Fruit fly (Drosophila melanogaster) whole organism, wandering third instar larva: ENCODE results near the gene Sur.

Experiments used
- Abd-B ChIP-seq: fragments of >200 bp; optimal IDR thresholded peaks from 2 replicates; lab custom pipeline; 2017; ENCODE audit warnings: missing biosample characterization, missing genetic modification characterization
- CG32264 ChIP-seq: fragments of 200-800 bp; sonication (Bioruptor generic); optimal IDR thresholded peaks from 2 replicates; lab custom pipeline; 2016; ENCODE audit warnings: missing biosample characterization, missing genetic modification characterization
- Dif ChIP-seq: fragments of 200-275, 200-300 bp; sonication (Bioruptor generic); optimal IDR thresholded peaks from 2 replicates; lab custom pipeline; 2018; ENCODE audit warnings: missing biosample characterization, missing genetic modification characterization; ENCODE audit not compliant: partially characterized antibody
- HLH106 ChIP-seq: fragments of 200-800 bp; optimal IDR thresholded peaks from 3 replicates; lab custom pipeline; 2019; ENCODE audit warnings: missing biosample characterization, mild to moderate bottlenecking, missing genetic modification characterization, moderate library complexity
- Hr78 ChIP-seq: fragments of >200 bp; optimal IDR thresholded peaks from 2 replicates; lab custom pipeline; 2017; ENCODE audit warnings: missing biosample characterization, missing genetic modification characterization
- Myc ChIP-seq: fragments of >200 bp; optimal IDR thresholded peaks from 2 replicates; lab custom pipeline; 2017
- br ChIP-seq: fragments of 200-800 bp; sonication (Bioruptor generic); optimal IDR thresholded peaks from 2 replicates; lab custom pipeline; 2016; ENCODE audit warnings: missing biosample characterization, missing genetic modification characterization
- dmrt93B ChIP-seq: fragments of 200-800 bp; sonication (Bioruptor generic); optimal IDR thresholded peaks from 2 replicates; lab custom pipeline; 2018; ENCODE audit warnings: missing biosample characterization, mild to moderate bottlenecking, missing genetic modification characterization
- foxo ChIP-seq, 2 experiments: fragments of 200-800 bp; sonication (Bioruptor generic); optimal IDR thresholded peaks; 2 replicates in 1 of 2; 3 replicates in 1 of 2; lab custom pipeline; 2016 to 2017; ENCODE audit warnings: missing biosample characterization in 2 of 2, missing genetic modification characterization in 2 of 2
- fru ChIP-seq: fragments of 200-800 bp; sonication (Bioruptor generic); optimal IDR thresholded peaks from 3 replicates; lab custom pipeline; 2016; ENCODE audit warnings: missing biosample characterization, mild to moderate bottlenecking, missing genetic modification characterization
- sage ChIP-seq: fragments of 200-800 bp; sonication (Bioruptor generic); optimal IDR thresholded peaks from 2 replicates; lab custom pipeline; 2016; ENCODE audit warnings: missing biosample characterization, mild to moderate bottlenecking, missing genetic modification characterization
- sv ChIP-seq: fragments of 200-800 bp; sonication (Bioruptor generic); optimal IDR thresholded peaks from 3 replicates; lab custom pipeline; 2016; ENCODE audit warnings: missing biosample characterization, missing genetic modification characterization
- usp ChIP-seq: fragments of >200 bp; optimal IDR thresholded peaks from 2 replicates; lab custom pipeline; 2017; ENCODE audit warnings: missing biosample characterization, missing genetic modification characterization

dm6 chr2L:10198911-10199310 is at the start of gene Sur:
- no peak for TF ChIP-seq sv (GFP tag; lab: Kevin White, UChicago)
- TF ChIP-seq foxo (GFP tag; optimal IDR thresholded peaks at IDR 0.05; lab: Kevin White, UChicago): no peak
- no peak for TF ChIP-seq Hr78 (GFP tag; lab: Kevin White, UChicago)
- TF ChIP-seq Dif (GFP tag; lab: Kevin White, UChicago): no peak
- no peak for TF ChIP-seq usp
- TF ChIP-seq Abd-B (GFP tag; lab: Kevin White, UChicago): no peak
- no peak for TF ChIP-seq br (GFP tag; lab: Kevin White, UChicago)
- no peak for TF ChIP-seq Myc (lab: Kevin White, UChicago)
- TF ChIP-seq sage: no peak
- TF ChIP-seq dmrt93B (GFP tag; lab: Kevin White, UChicago): no peak
- TF ChIP-seq fru: no peak
- no peak for TF ChIP-seq HLH106
- no peak for TF ChIP-seq CG32264
